Worm (Caenorhabditis elegans) whole organism, L1 larva: ENCODE data around the gene F26G1.10.

Source experiments
- C04F5.9 ChIP-seq: sonication (generic microtip); optimal IDR thresholded peaks from 2 replicates; lab custom pipeline; 2016; ENCODE audit warnings: missing genetic modification characterization, missing compliant biosample characterization
- C16A3.4 ChIP-seq: fragments of 150-350 bp; optimal IDR thresholded peaks from 2 replicates; lab custom pipeline; 2014; ENCODE audit warnings: missing biosample characterization, missing genetic modification characterization
- F16B12.6 ChIP-seq: fragments of 150-350 bp; optimal IDR thresholded peaks from 2 replicates; lab custom pipeline; 2014; ENCODE audit warnings: missing biosample characterization, missing genetic modification characterization
- Y116A8C.19 ChIP-seq: sonication (generic microtip); optimal IDR thresholded peaks from 2 replicates; lab custom pipeline; 2016; ENCODE audit warnings: missing compliant biosample characterization, missing genetic modification characterization, borderline replicate concordance
- alr-1 ChIP-seq: fragments of 200-800 bp; sonication (Bioruptor generic); optimal IDR thresholded peaks from 2 replicates; lab custom pipeline; 2018; ENCODE audit warnings: borderline replicate concordance, mild to moderate bottlenecking, missing genetic modification characterization, missing compliant biosample characterization
- aly-2 ChIP-seq: fragments of 150-350 bp; optimal IDR thresholded peaks from 2 replicates; lab custom pipeline; 2014; ENCODE audit warnings: missing biosample characterization, missing genetic modification characterization
- ama-1 ChIP-seq: fragments of 150-350 bp; optimal IDR thresholded peaks from 2 replicates; lab custom pipeline; 2014
- blmp-1 ChIP-seq: fragments of 150-350 bp; optimal IDR thresholded peaks from 2 replicates; lab custom pipeline; 2014; ENCODE audit warnings: missing biosample characterization, missing genetic modification characterization
- ceh-63 ChIP-seq: fragments of 200-800 bp; sonication (Bioruptor generic); optimal IDR thresholded peaks from 2 replicates; lab custom pipeline; 2018; ENCODE audit warnings: mild to moderate bottlenecking, missing genetic modification characterization, missing compliant biosample characterization
- ceh-82 ChIP-seq, 3 experiments: fragments of 150-350 bp in 1 of 3; sonication (generic microtip) in 2 of 3; optimal IDR thresholded peaks; 2 replicates each; lab custom pipeline; 2014 to 2017; ENCODE audit warnings: missing biosample characterization in 3 of 3, missing genetic modification characterization in 3 of 3
- ces-1 ChIP-seq: fragments of 150-350 bp; optimal IDR thresholded peaks from 2 replicates; lab custom pipeline; 2014; ENCODE audit warnings: missing biosample characterization, missing genetic modification reagents, missing genetic modification characterization
- dpl-1 ChIP-seq, 3 experiments: fragments of 150-350 bp in 2 of 3; sonication (generic microtip) in 1 of 3; optimal IDR thresholded peaks; 2 replicates each; lab custom pipeline; 2014 to 2017; ENCODE audit warnings: missing biosample characterization in 3 of 3, missing genetic modification characterization in 3 of 3, missing genetic modification reagents in 3 of 3
- efl-1 ChIP-seq, 4 experiments: fragments of 150-350 bp; optimal IDR thresholded peaks in 3 of 4; peaks in 1 of 4; 1 replicate in 1 of 4; 2 replicates in 3 of 4; lab custom pipeline; 2014; ENCODE audit warnings: missing biosample characterization in 2 of 4, missing genetic modification characterization in 2 of 4, missing genetic modification reagents in 2 of 4
- egl-13 ChIP-seq: sonication (generic microtip); optimal IDR thresholded peaks from 2 replicates; lab custom pipeline; 2016; ENCODE audit warnings: missing genotype, missing genetic modification reagents, missing genetic modification characterization, missing compliant biosample characterization
- elt-2 ChIP-seq: sonication (generic microtip); optimal IDR thresholded peaks from 2 replicates; lab custom pipeline; 2016; ENCODE audit warnings: missing genetic modification characterization, mild to moderate bottlenecking, inconsistent platforms, missing compliant biosample characterization, missing genetic modification reagents
- elt-3 ChIP-seq, 6 experiments: fragments of 150-350 bp in 1 of 6; sonication (generic microtip); optimal IDR thresholded peaks; 2 replicates each; lab custom pipeline; 2017 to 2018; ENCODE audit warnings: missing biosample characterization in 6 of 6, missing genetic modification characterization in 6 of 6, inconsistent platforms in 1 of 6
- ets-5 ChIP-seq: fragments of 200-800 bp; sonication (Bioruptor generic); IDR thresholded peaks from 2 replicates; pipeline ENCODE4 v1.3.6; 2022; ENCODE audit warnings: missing genetic modification characterization, missing compliant biosample characterization
- fkh-4 ChIP-seq: sonication (generic microtip); optimal IDR thresholded peaks from 2 replicates; lab custom pipeline; 2016; ENCODE audit warnings: missing compliant biosample characterization, missing genetic modification characterization, borderline replicate concordance
- hlh-17 ChIP-seq: fragments of 200-800 bp; sonication (Bioruptor generic); optimal IDR thresholded peaks from 2 replicates; lab custom pipeline; 2018; ENCODE audit warnings: missing genetic modification characterization, mild to moderate bottlenecking, missing compliant biosample characterization, moderate library complexity, borderline replicate concordance
- hlh-4 ChIP-seq: sonication (generic microtip); optimal IDR thresholded peaks from 2 replicates; lab custom pipeline; 2016; ENCODE audit warnings: mild to moderate bottlenecking, missing genetic modification characterization, missing compliant biosample characterization
- hpl-2 ChIP-seq: fragments of 150-350 bp; optimal IDR thresholded peaks from 2 replicates; lab custom pipeline; 2014; ENCODE audit warnings: missing biosample characterization, missing genetic modification reagents, missing genetic modification characterization
- lin-14 ChIP-seq: fragments of 200-800 bp; sonication (Bioruptor generic); optimal IDR thresholded peaks from 2 replicates; lab custom pipeline; 2018; ENCODE audit warnings: mild to moderate bottlenecking, missing genetic modification characterization, moderate library complexity, missing compliant biosample characterization
- lin-35 ChIP-seq, 2 experiments: fragments of 150-350 bp; optimal IDR thresholded peaks; 2 replicates each; lab custom pipeline; 2014; ENCODE audit warnings: missing biosample characterization in 2 of 2, missing genetic modification characterization in 2 of 2, missing genetic modification reagents in 2 of 2
- lin-39 ChIP-seq: fragments of 150-350 bp; optimal IDR thresholded peaks from 2 replicates; lab custom pipeline; 2014; ENCODE audit warnings: missing biosample characterization, missing genetic modification reagents, missing genetic modification characterization
- mab-9 ChIP-seq: fragments of 200-800 bp; sonication (Bioruptor generic); IDR thresholded peaks from 2 replicates; pipeline ENCODE4 v1.3.6; 2022; ENCODE audit warnings: missing genetic modification reagents, missing genetic modification characterization, missing compliant biosample characterization
- mdl-1 ChIP-seq, 2 experiments: fragments of 150-350 bp; optimal IDR thresholded peaks; 2 replicates each; lab custom pipeline; 2014 to 2017; ENCODE audit warnings: missing biosample characterization in 2 of 2, missing genetic modification characterization in 2 of 2, inconsistent platforms in 1 of 2
- mef-2 ChIP-seq: fragments of 150-350 bp; optimal IDR thresholded peaks from 2 replicates; lab custom pipeline; 2014; ENCODE audit warnings: missing biosample characterization, missing genetic modification characterization
- nhr-20 ChIP-seq: sonication (generic microtip); optimal IDR thresholded peaks from 2 replicates; lab custom pipeline; 2016; ENCODE audit warnings: mild to moderate bottlenecking, missing genetic modification characterization, missing compliant biosample characterization
- nhr-237 ChIP-seq: fragments of 150-350 bp; optimal IDR thresholded peaks from 2 replicates; lab custom pipeline; 2014; ENCODE audit warnings: missing biosample characterization, missing genetic modification characterization
- nhr-47 ChIP-seq: sonication (generic microtip); optimal IDR thresholded peaks from 2 replicates; lab custom pipeline; 2016; ENCODE audit warnings: mild to moderate bottlenecking, missing genetic modification characterization, moderate library complexity, missing compliant biosample characterization
- nhr-76 ChIP-seq: sonication (generic microtip); optimal IDR thresholded peaks from 2 replicates; lab custom pipeline; 2017; ENCODE audit warnings: missing biosample characterization, missing genetic modification characterization
- nhr-85 ChIP-seq: sonication (generic microtip); peaks from one replicate; lab custom pipeline; 2016; ENCODE audit warnings: missing genetic modification characterization, inconsistent platforms, missing compliant biosample characterization
- nhr-90 ChIP-seq: sonication (generic microtip); optimal IDR thresholded peaks from 2 replicates; lab custom pipeline; 2016; ENCODE audit warnings: mild to moderate bottlenecking, missing genetic modification characterization, missing compliant biosample characterization; ENCODE audit not compliant: poor library complexity
- pax-3 ChIP-seq: fragments of 200-800 bp; sonication (Bioruptor generic); optimal IDR thresholded peaks from 2 replicates; lab custom pipeline; 2018; ENCODE audit warnings: mild to moderate bottlenecking, missing genetic modification characterization, moderate library complexity, missing compliant biosample characterization
- pqm-1 ChIP-seq: sonication (generic microtip); optimal IDR thresholded peaks from 3 replicates; lab custom pipeline; 2017; ENCODE audit warnings: missing biosample characterization, missing genetic modification characterization
- rnt-1 ChIP-seq: sonication (generic microtip); optimal IDR thresholded peaks from 2 replicates; lab custom pipeline; 2016; ENCODE audit warnings: mild to moderate bottlenecking, missing genetic modification characterization, moderate library complexity, missing compliant biosample characterization
- snpc-4 ChIP-seq: fragments of 150-350 bp; optimal IDR thresholded peaks from 2 replicates; lab custom pipeline; 2014; ENCODE audit warnings: missing biosample characterization, missing genetic modification characterization
- sptf-1 ChIP-seq: fragments of 150-350 bp; optimal IDR thresholded peaks from 2 replicates; lab custom pipeline; 2014; ENCODE audit warnings: missing biosample characterization, missing genetic modification characterization
- swsn-7 ChIP-seq: sonication (generic microtip); optimal IDR thresholded peaks from 2 replicates; lab custom pipeline; 2016; ENCODE audit warnings: missing genetic modification characterization, missing compliant biosample characterization
- tlp-1 ChIP-seq: fragments of 150-350 bp; optimal IDR thresholded peaks from 2 replicates; lab custom pipeline; 2014; ENCODE audit warnings: missing biosample characterization, missing genetic modification characterization
- unc-130 ChIP-seq: fragments of 150-350 bp; optimal IDR thresholded peaks from 2 replicates; lab custom pipeline; 2017; ENCODE audit warnings: missing biosample characterization, missing genetic modification characterization, inconsistent platforms
- unc-30 ChIP-seq: sonication (generic microtip); optimal IDR thresholded peaks from 2 replicates; lab custom pipeline; 2017; ENCODE audit warnings: missing biosample characterization, missing genetic modification characterization
- unc-86 ChIP-seq: sonication (generic microtip); optimal IDR thresholded peaks from 2 replicates; lab custom pipeline; 2016; ENCODE audit warnings: missing genetic modification characterization, missing compliant biosample characterization
- zip-4 ChIP-seq: fragments of 200-800 bp; sonication (Bioruptor generic); optimal IDR thresholded peaks from 2 replicates; lab custom pipeline; 2018; ENCODE audit warnings: mild to moderate bottlenecking, missing genetic modification characterization, moderate library complexity, missing compliant biosample characterization
- ztf-4 ChIP-seq: fragments of 150-350 bp; optimal IDR thresholded peaks from 2 replicates; lab custom pipeline; 2014; ENCODE audit warnings: missing biosample characterization, missing genetic modification characterization

Gene F26G1.10

ce11 chrII:4769096-4769495 lies 5.1 kb upstream of the F26G1.10 start:
- TF ChIP-seq hpl-2 (no peak), mab-9 (GFP tag; lab: Robert Waterston, UW) (no peak), unc-130 (no peak), alr-1 (no peak), lin-35 (GFP tag; optimal IDR thresholded peaks at IDR 0.05; lab: Kevin White, UChicago) (peak in 1 of 2 experiments; percentile 42), nhr-90 (tag; lab: Kevin White, UChicago) (peak; percentile 4), mef-2 (no peak), elt-2 (tag; lab: Kevin White, UChicago) (peak; percentile 91), elt-3 (tag; optimal IDR thresholded peaks at IDR 0.05; lab: Kevin White, UChicago) (peak in 1 of 6 experiments; percentile 84), C16A3.4 (tag; lab: Kevin White, UChicago) (peak; percentile 30), tlp-1 (no peak), nhr-20 (tag; lab: Kevin White, UChicago) (peak; percentile 39), efl-1 (optimal IDR thresholded peaks at IDR 0.05; lab: Kevin White, UChicago) (no peak), efl-1 (GFP tag; optimal IDR thresholded peaks at IDR 0.05 in 1 of 2; lab: Kevin White, UChicago) (peak in 1 of 2 experiments; percentile 73), ceh-82 (tag; optimal IDR thresholded peaks at IDR 0.05; lab: Kevin White, UChicago) (no peak), sptf-1 (no peak), zip-4 (no peak), rnt-1 (no peak), lin-39 (tag; lab: Kevin White, UChicago) (no peak), blmp-1 (tag; lab: Kevin White, UChicago) (peak; percentile 84), egl-13 (no peak), nhr-76 (no peak), Y116A8C.19 (no peak), aly-2 (tag; lab: Kevin White, UChicago) (no peak), nhr-85 (tag; lab: Kevin White, UChicago) (peak; percentile 75), snpc-4 (tag; lab: Kevin White, UChicago) (no peak), lin-14 (GFP tag; lab: Kevin White, UChicago) (peak; percentile 30), ceh-63 (GFP tag; lab: Kevin White, UChicago) (no peak), swsn-7 (tag; lab: Kevin White, UChicago) (no peak), ces-1 (GFP tag; lab: Kevin White, UChicago) (no peak), nhr-237 (tag; lab: Kevin White, UChicago) (no peak)
- TF ChIP-seq, all 84 proteins: peak for 10

DNA sequence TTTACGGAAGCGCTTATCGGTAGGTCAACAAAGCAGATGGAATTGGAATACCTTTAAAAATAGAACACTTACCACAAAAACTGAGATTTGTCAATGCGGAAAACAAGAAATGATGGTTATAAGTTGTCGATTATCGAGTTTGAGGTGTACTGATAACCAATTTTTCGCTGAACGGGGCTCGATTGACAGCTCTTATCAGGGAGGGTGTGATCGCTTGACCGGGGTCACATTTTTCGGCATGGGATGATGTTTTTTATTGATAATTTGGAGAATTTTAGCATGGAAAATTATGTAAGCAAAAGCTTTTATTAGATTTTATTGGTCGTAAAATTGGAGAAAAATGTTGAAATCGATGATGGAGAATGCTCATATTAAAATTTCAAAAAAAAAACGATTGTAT lies 4.3 kb upstream of the F26G1.10 start:
- TF ChIP-seq F16B12.6 (tag; lab: Kevin White, UChicago) (no peak), unc-130 (no peak), dpl-1 (GFP tag; optimal IDR thresholded peaks at IDR 0.05; lab: Kevin White, UChicago) (no peak), ztf-4 (tag; lab: Kevin White, UChicago) (no peak), elt-2 (tag; lab: Kevin White, UChicago) (peak; percentile 99), unc-86 (tag; lab: Kevin White, UChicago) (no peak), hlh-4 (tag; lab: Kevin White, UChicago) (no peak), nhr-85 (tag; lab: Kevin White, UChicago) (no peak), unc-30 (tag; lab: Kevin White, UChicago) (no peak), hlh-17 (GFP tag; lab: Kevin White, UChicago) (no peak), pqm-1 (tag; lab: Kevin White, UChicago) (peak; percentile 82), mef-2 (no peak), nhr-76 (no peak), lin-14 (GFP tag; lab: Kevin White, UChicago) (peak; percentile 43), efl-1 (optimal IDR thresholded peaks at IDR 0.05; lab: Kevin White, UChicago) (no peak), efl-1 (GFP tag; optimal IDR thresholded peaks at IDR 0.05 in 1 of 2; lab: Kevin White, UChicago) (no peak), pax-3 (tag; lab: Kevin White, UChicago) (no peak), ceh-63 (GFP tag; lab: Kevin White, UChicago) (no peak), lin-35 (GFP tag; optimal IDR thresholded peaks at IDR 0.05; lab: Kevin White, UChicago) (peak in 1 of 2 experiments; percentile 26), C04F5.9 (tag; lab: Kevin White, UChicago) (no peak), nhr-20 (tag; lab: Kevin White, UChicago) (no peak), nhr-237 (tag; lab: Kevin White, UChicago) (no peak), mdl-1 (tag; optimal IDR thresholded peaks at IDR 0.05; lab: Kevin White, UChicago) (no peak), nhr-47 (tag; lab: Kevin White, UChicago) (no peak), snpc-4 (tag; lab: Kevin White, UChicago) (no peak), ets-5 (GFP tag; lab: Robert Waterston, UW) (no peak), fkh-4 (tag; lab: Kevin White, UChicago) (no peak), ama-1 (lab: Kevin White, UChicago) (no peak), nhr-90 (tag; lab: Kevin White, UChicago) (no peak)
